Worm (Caenorhabditis elegans): ENCODE measurements around the gene R03H10.6.

The R03H10.6 gene

ce11 chrII:4186364-4186763 is 13.1 kb upstream of the R03H10.6 start, which contains the start of gene cpna-1:
Gene cpna-1, plus strand, starts transcription at chrII:4186664.
- TF ChIP-seq fkh-2 (tag; optimal IDR thresholded peaks at IDR 0.05), result no peak
- no peak for TF ChIP-seq zag-1 (tag; optimal IDR thresholded peaks at IDR 0.05)
- no peak for TF ChIP-seq hmg-11 (tag; optimal IDR thresholded peaks at IDR 0.05)
- no peak for TF ChIP-seq eor-1 (tag; optimal IDR thresholded peaks at IDR 0.05)
- TF ChIP-seq elt-2 (tag; optimal IDR thresholded peaks at IDR 0.05), result no peak
- no peak for TF ChIP-seq aly-2 (tag; optimal IDR thresholded peaks at IDR 0.05)
- no peak for TF ChIP-seq nhr-67 (tag; optimal IDR thresholded peaks at IDR 0.05)
- no peak for TF ChIP-seq lsy-12 (tag; optimal IDR thresholded peaks at IDR 0.05)
- TF ChIP-seq ceh-16 (tag; optimal IDR thresholded peaks at IDR 0.05), result no peak
- no peak for TF ChIP-seq nhr-77 (tag; optimal IDR thresholded peaks at IDR 0.05)
- no peak for TF ChIP-seq jun-1 (tag; optimal IDR thresholded peaks at IDR 0.05)

- TF ChIP-seq pqm-1 (tag; optimal IDR thresholded peaks at IDR 0.05) (no peak), ceh-28 (tag; optimal IDR thresholded peaks at IDR 0.05) (no peak)
Observed at ce11 chrII:4183979-4184378, 10.7 kb upstream of the R03H10.6 start.

ce11 chrII:4182364-4182763 is 9.1 kb upstream of the R03H10.6 start, which contains the start of gene R03H10.11:
Gene R03H10.11, plus strand, starts transcription at chrII:4182664.
- TF ChIP-seq pha-4 (tag; optimal IDR thresholded peaks at IDR 0.05), result no peak
- no peak for TF ChIP-seq nhr-12 (tag; optimal IDR thresholded peaks at IDR 0.05)
- no peak for TF ChIP-seq ceh-16 (tag; optimal IDR thresholded peaks at IDR 0.05)
- TF ChIP-seq R02D3.7 (tag; optimal IDR thresholded peaks at IDR 0.05), result no peak
- TF ChIP-seq eor-1 (tag; optimal IDR thresholded peaks at IDR 0.05), result no peak
- TF ChIP-seq nhr-25 (tag; optimal IDR thresholded peaks at IDR 0.05), result no peak
- TF ChIP-seq snpc-4 (tag; optimal IDR thresholded peaks at IDR 0.05), result no peak
- no peak for TF ChIP-seq ama-1 (optimal IDR thresholded peaks at IDR 0.05)
- TF ChIP-seq ztf-11 (tag; optimal IDR thresholded peaks at IDR 0.05), result no peak

- no peak for TF ChIP-seq ceh-16 (tag; optimal IDR thresholded peaks at IDR 0.05)
- TF ChIP-seq elt-1 (tag; optimal IDR thresholded peaks at IDR 0.05), result no peak
- no peak for TF ChIP-seq fkh-10 (GFP tag; optimal IDR thresholded peaks at IDR 0.05)
- peak; percentile 74 for TF ChIP-seq pha-4 (tag; optimal IDR thresholded peaks at IDR 0.05)
- peak; percentile 51 for TF ChIP-seq egl-5 (tag; optimal IDR thresholded peaks at IDR 0.05)
- TF ChIP-seq elt-3 (tag; optimal IDR thresholded peaks at IDR 0.05), result no peak
Observed at ce11 chrII:4179897-4180296, 6.6 kb upstream of the R03H10.6 start, which contains the start of gene R03H10.1. Gene R03H10.1, plus strand, starts transcription at chrII:4180248.

ce11 chrII:4178838-4179237 is 5.5 kb upstream of the R03H10.6 start, which contains the start of gene R03H10.7:
Gene R03H10.7, minus strand, starts transcription at chrII:4178938.
- no peak for TF ChIP-seq R02D3.7 (tag; optimal IDR thresholded peaks at IDR 0.05)
- no peak for TF ChIP-seq ceh-16 (tag; optimal IDR thresholded peaks at IDR 0.05)
- TF ChIP-seq ceh-9 (tag; optimal IDR thresholded peaks at IDR 0.05), result no peak
- TF ChIP-seq fkh-10 (GFP tag; optimal IDR thresholded peaks at IDR 0.05), result no peak
- TF ChIP-seq ceh-28 (tag; optimal IDR thresholded peaks at IDR 0.05), result no peak
- no peak for TF ChIP-seq elt-2 (tag; optimal IDR thresholded peaks at IDR 0.05)
- TF ChIP-seq egl-27 (tag; optimal IDR thresholded peaks at IDR 0.05), result no peak
- no peak for TF ChIP-seq nhr-43 (tag; optimal IDR thresholded peaks at IDR 0.05; ENCODE audit: poor library complexity, severe bottlenecking)
- no peak for TF ChIP-seq nhr-77 (tag; optimal IDR thresholded peaks at IDR 0.05)
- TF ChIP-seq aly-2 (tag; optimal IDR thresholded peaks at IDR 0.05), result no peak
- no peak for TF ChIP-seq mdl-1 (tag; optimal IDR thresholded peaks at IDR 0.05)
- TF ChIP-seq unc-39 (tag; optimal IDR thresholded peaks at IDR 0.05), result no peak
- no peak for TF ChIP-seq nhr-76 (tag; optimal IDR thresholded peaks at IDR 0.05)
- no peak for TF ChIP-seq nhr-11 (tag; optimal IDR thresholded peaks at IDR 0.05)

- TF ChIP-seq lin-15B (tag; optimal IDR thresholded peaks at IDR 0.05), result peak; percentile 33
- no peak for TF ChIP-seq ceh-28 (tag; optimal IDR thresholded peaks at IDR 0.05)
Observed at ce11 chrII:4173842-4174241, 544 bp upstream of the R03H10.6 start.

- no peak for TF ChIP-seq hmg-11 (tag; optimal IDR thresholded peaks at IDR 0.05)
- TF ChIP-seq pqm-1 (tag; optimal IDR thresholded peaks at IDR 0.05), result no peak
- TF ChIP-seq pha-4 (tag; optimal IDR thresholded peaks at IDR 0.05), result no peak
- no peak for TF ChIP-seq egl-27 (tag; optimal IDR thresholded peaks at IDR 0.05)
- TF ChIP-seq sea-2 (GFP tag; optimal IDR thresholded peaks at IDR 0.05), result no peak
- TF ChIP-seq nhr-23 (tag; optimal IDR thresholded peaks at IDR 0.05), result no peak
- TF ChIP-seq fos-1 (tag; optimal IDR thresholded peaks at IDR 0.05), result no peak
- TF ChIP-seq ztf-11 (tag; optimal IDR thresholded peaks at IDR 0.05), result no peak
- no peak for TF ChIP-seq elt-1 (tag; optimal IDR thresholded peaks at IDR 0.05)
- no peak for TF ChIP-seq nhr-43 (tag; optimal IDR thresholded peaks at IDR 0.05; ENCODE audit: poor library complexity, severe bottlenecking)
- no peak for TF ChIP-seq lin-39 (tag; optimal IDR thresholded peaks at IDR 0.05)
- TF ChIP-seq nfya-1 (tag; optimal IDR thresholded peaks at IDR 0.05; ENCODE audit: insufficient read depth), result no peak
- TF ChIP-seq nhr-12 (tag; optimal IDR thresholded peaks at IDR 0.05), result no peak
- no peak for TF ChIP-seq fkh-10 (GFP tag; optimal IDR thresholded peaks at IDR 0.05)
- no peak for TF ChIP-seq mdl-1 (tag; optimal IDR thresholded peaks at IDR 0.05)
- no peak for TF ChIP-seq nhr-67 (tag; optimal IDR thresholded peaks at IDR 0.05)
- TF ChIP-seq mml-1 (tag; optimal IDR thresholded peaks at IDR 0.05), result no peak
- TF ChIP-seq elt-2 (tag; optimal IDR thresholded peaks at IDR 0.05), result no peak
- no peak for TF ChIP-seq egl-5 (tag; optimal IDR thresholded peaks at IDR 0.05)
Observed at ce11 chrII:4170508-4170907, 2.8 kb downstream of the R03H10.6 start, which contains the start of gene R03H10.5. Gene R03H10.5, minus strand, starts transcription at chrII:4170608.

Measured in whole organism, L3 larva.